Worm (Caenorhabditis elegans): Measurements from ENCODE around the gene F07C3.16.

ce11 chrV:9261492-9261891, 4.1 kb upstream of the F07C3.16 start, which contains the start of gene nhr-36:
- no peak for TF ChIP-seq flt-1 (GFP tag; IDR thresholded peaks at IDR 0.05)
- no peak for TF ChIP-seq med-1 (GFP tag; optimal IDR thresholded peaks at IDR 0.05; ENCODE audit: insufficient read depth)
- TF ChIP-seq tab-1 (GFP tag; IDR thresholded peaks at IDR 0.05) = no peak
- no peak for TF ChIP-seq T22C8.4 (GFP tag; IDR thresholded peaks at IDR 0.05)
- no peak for TF ChIP-seq ref-1 (GFP tag; conservative IDR thresholded peaks at IDR 0.05)
- no peak for TF ChIP-seq klf-2 (GFP tag; conservative IDR thresholded peaks at IDR 0.05)
- no peak for TF ChIP-seq cog-1 (tag; optimal IDR thresholded peaks at IDR 0.05)

Data from whole organism, midembryonic.